Worm (Caenorhabditis elegans): Measurements from ENCODE around the gene D1054.19.

D1054.19 gene

ce11 chrV:10757128-10757527, 38.5 kb upstream of the D1054.19 start:
- TF ChIP-seq madf-2 (tag; optimal IDR thresholded peaks at IDR 0.05) (no peak), nfya-1 (tag; optimal IDR thresholded peaks at IDR 0.05) (no peak), nhr-11 (tag; optimal IDR thresholded peaks at IDR 0.05) (no peak), ceh-48 (tag; optimal IDR thresholded peaks at IDR 0.05) (no peak), C38D4.7 (GFP tag; optimal IDR thresholded peaks at IDR 0.05) (no peak), sdc-2 (tag; optimal IDR thresholded peaks at IDR 0.05) (no peak), dve-1 (tag; optimal IDR thresholded peaks at IDR 0.05) (no peak), C08G9.2 (tag; optimal IDR thresholded peaks at IDR 0.05) (no peak), pha-4 (tag; optimal IDR thresholded peaks at IDR 0.05) (no peak), gmeb-2 (tag; optimal IDR thresholded peaks at IDR 0.05) (no peak)

- TF ChIP-seq eyg-1 (tag; optimal IDR thresholded peaks at IDR 0.05) (no peak), ceh-2 (tag; optimal IDR thresholded peaks at IDR 0.05) (no peak), unc-42 (tag; optimal IDR thresholded peaks at IDR 0.05) (no peak), ahr-1 (tag; optimal IDR thresholded peaks at IDR 0.05) (no peak), nfya-1 (tag; optimal IDR thresholded peaks at IDR 0.05) (no peak), nhr-232 (tag; optimal IDR thresholded peaks at IDR 0.05) (no peak), lin-11 (tag; optimal IDR thresholded peaks at IDR 0.05) (no peak), pha-2 (tag; optimal IDR thresholded peaks at IDR 0.05) (no peak), fkh-6 (tag; optimal IDR thresholded peaks at IDR 0.05) (no peak), ama-1 (optimal IDR thresholded peaks at IDR 0.05) (no peak), sox-2 (GFP tag; IDR thresholded peaks at IDR 0.05) (no peak), syd-9 (tag; optimal IDR thresholded peaks at IDR 0.05) (no peak), C08G9.2 (tag; optimal IDR thresholded peaks at IDR 0.05) (no peak), ref-2 (tag; optimal IDR thresholded peaks at IDR 0.05) (no peak), ceh-14 (tag; optimal IDR thresholded peaks at IDR 0.05) (no peak), mec-3 (tag; optimal IDR thresholded peaks at IDR 0.05; ENCODE audit: borderline replicate concordance) (no peak), tbx-2 (tag; optimal IDR thresholded peaks at IDR 0.05) (no peak), unc-55 (GFP tag; optimal IDR thresholded peaks at IDR 0.05) (no peak)
Observed at ce11 chrV:10758658-10759057, 36.9 kb upstream of the D1054.19 start, which contains the start of gene F28H7.8. TSS of gene F28H7.8 (plus strand) at chrV:10758958.

- TF ChIP-seq T23F11.4 (GFP tag; optimal IDR thresholded peaks at IDR 0.05) (no peak), ref-2 (tag; optimal IDR thresholded peaks at IDR 0.05) (no peak), pha-4 (tag; optimal IDR thresholded peaks at IDR 0.05) (no peak), gmeb-2 (tag; optimal IDR thresholded peaks at IDR 0.05) (no peak), ceh-18 (tag; optimal IDR thresholded peaks at IDR 0.05) (no peak)
Observed at ce11 chrV:10760839-10761238, 34.8 kb upstream of the D1054.19 start.

ce11 chrV:10762695-10763094, 32.9 kb upstream of the D1054.19 start, which contains the start of gene sre-6:
TSS of gene sre-6 (minus strand) at chrV:10762795.
- TF ChIP-seq sox-4 (tag; optimal IDR thresholded peaks at IDR 0.05), result no peak
- TF ChIP-seq tbx-7 (tag; optimal IDR thresholded peaks at IDR 0.05), result no peak
- no peak for TF ChIP-seq ceh-31 (tag; optimal IDR thresholded peaks at IDR 0.05)
- TF ChIP-seq ceh-34 (tag; optimal IDR thresholded peaks at IDR 0.05), result no peak
- TF ChIP-seq T23F11.4 (GFP tag; optimal IDR thresholded peaks at IDR 0.05), result no peak
- no peak for TF ChIP-seq F13H6.1 (tag; optimal IDR thresholded peaks at IDR 0.05)

ce11 chrV:10764066-10764465, 31.5 kb upstream of the D1054.19 start, which contains the start of gene ocr-1:
TSS of gene ocr-1 (plus strand) at chrV:10764366.
- TF ChIP-seq dmd-4 (tag; optimal IDR thresholded peaks at IDR 0.05; ENCODE audit: borderline replicate concordance) (no peak), fkh-6 (tag; optimal IDR thresholded peaks at IDR 0.05) (no peak), ceh-14 (tag; optimal IDR thresholded peaks at IDR 0.05) (no peak), nhr-232 (tag; optimal IDR thresholded peaks at IDR 0.05) (no peak), ceh-9 (tag; optimal IDR thresholded peaks at IDR 0.05) (no peak), tbx-2 (tag; optimal IDR thresholded peaks at IDR 0.05) (no peak), lim-6 (tag; optimal IDR thresholded peaks at IDR 0.05) (no peak), che-1 (tag; optimal IDR thresholded peaks at IDR 0.05) (no peak), fax-1 (tag; optimal IDR thresholded peaks at IDR 0.05) (no peak), ceh-18 (tag; optimal IDR thresholded peaks at IDR 0.05) (no peak), dve-1 (tag; optimal IDR thresholded peaks at IDR 0.05) (no peak), K09A11.1 (tag; optimal IDR thresholded peaks at IDR 0.05; ENCODE audit: insufficient read depth) (no peak), pqm-1 (tag; optimal IDR thresholded peaks at IDR 0.05) (no peak), ahr-1 (tag; optimal IDR thresholded peaks at IDR 0.05) (no peak), pros-1 (tag; optimal IDR thresholded peaks at IDR 0.05) (no peak), sdc-2 (tag; optimal IDR thresholded peaks at IDR 0.05) (no peak), C38D4.7 (GFP tag; optimal IDR thresholded peaks at IDR 0.05) (no peak), ceh-22 (tag; optimal IDR thresholded peaks at IDR 0.05) (no peak), hlh-8 (tag; optimal IDR thresholded peaks at IDR 0.05) (no peak)
